Fruit fly (Drosophila melanogaster) whole organism, embryonic: ENCODE results near the gene Wdr59.

Experiments
- Ada2b ChIP-seq: fragments of 200-800 bp; sonication (Bioruptor generic); IDR thresholded peaks from 2 replicates; pipeline ENCODE4 v1.3.6; 2022; ENCODE audit warnings: missing biosample characterization, missing genetic modification characterization
- Adf1 ChIP-seq: fragments of 200-800 bp; sonication (Bioruptor generic); IDR thresholded peaks from 2 replicates; pipeline ENCODE4 v1.3.6; 2022; ENCODE audit warnings: missing biosample characterization, missing genetic modification characterization
- Aef1 ChIP-seq: fragments of 200-800 bp; sonication (Bioruptor generic); IDR thresholded peaks from 3 replicates; pipeline ENCODE4 v1.3.6; 2022; ENCODE audit warnings: missing biosample characterization, missing genetic modification characterization
- Antp ChIP-seq: fragments of 200-800 bp; sonication (Bioruptor generic); optimal IDR thresholded peaks from 3 replicates; lab custom pipeline; 2016; ENCODE audit warnings: missing biosample characterization, missing genetic modification characterization
- CG10979 ChIP-seq: fragments of 200-800 bp; sonication (Bioruptor generic); optimal IDR thresholded peaks from 2 replicates; lab custom pipeline; 2018; ENCODE audit warnings: missing biosample characterization, mild to moderate bottlenecking, missing genetic modification characterization, moderate library complexity
- CG11695 ChIP-seq: fragments of 200-800 bp; sonication (Bioruptor generic); IDR thresholded peaks from 3 replicates; pipeline ENCODE4 v1.3.6; 2022; ENCODE audit warnings: missing biosample characterization, missing genetic modification characterization
- CG12155 ChIP-seq: fragments of 200-800 bp; sonication (Bioruptor generic); optimal IDR thresholded peaks from 3 replicates; lab custom pipeline; 2016; ENCODE audit warnings: missing biosample characterization, missing genetic modification characterization
- CG12219 ChIP-seq: fragments of 200-800 bp; sonication (Bioruptor generic); optimal IDR thresholded peaks from 3 replicates; lab custom pipeline; 2018; ENCODE audit warnings: missing biosample characterization, mild to moderate bottlenecking, missing genetic modification characterization
- CG13123 ChIP-seq: fragments of 200-800 bp; sonication (Bioruptor generic); optimal IDR thresholded peaks from 2 replicates; lab custom pipeline; 2016; ENCODE audit warnings: missing biosample characterization, missing genetic modification characterization
- CG13424 ChIP-seq: fragments of 200-800 bp; sonication (Bioruptor generic); optimal IDR thresholded peaks from 2 replicates; lab custom pipeline; 2019; ENCODE audit warnings: missing biosample characterization, mild to moderate bottlenecking, missing genetic modification characterization, moderate library complexity
- CG14050 ChIP-seq: fragments of 200-800 bp; sonication (Bioruptor generic); IDR thresholded peaks from 3 replicates; pipeline ENCODE4 v1.3.6; 2022; ENCODE audit warnings: missing biosample characterization, missing genetic modification characterization
- CG17186 ChIP-seq: fragments of 200-800 bp; sonication (Bioruptor generic); optimal IDR thresholded peaks from 3 replicates; lab custom pipeline; 2017; ENCODE audit warnings: missing biosample characterization, missing genetic modification reagents, missing genetic modification characterization
- CG17359 ChIP-seq: fragments of 200-800 bp; sonication (Bioruptor generic); optimal IDR thresholded peaks from 3 replicates; lab custom pipeline; 2018; ENCODE audit warnings: missing biosample characterization, mild to moderate bottlenecking, missing genetic modification characterization, moderate library complexity
- CG3163 ChIP-seq: fragments of 200-800 bp; sonication (Bioruptor generic); optimal IDR thresholded peaks from 3 replicates; lab custom pipeline; 2016; ENCODE audit warnings: missing biosample characterization, missing genetic modification characterization
- CG7928 ChIP-seq: fragments of 200-800 bp; sonication (Bioruptor generic); optimal IDR thresholded peaks from 2 replicates; lab custom pipeline; 2017; ENCODE audit warnings: missing biosample characterization, mild to moderate bottlenecking, missing genetic modification characterization
- CG8359 ChIP-seq: fragments of 200-800 bp; sonication (Bioruptor generic); optimal IDR thresholded peaks from 2 replicates; lab custom pipeline; 2017; ENCODE audit warnings: missing biosample characterization, mild to moderate bottlenecking, missing genetic modification characterization, borderline replicate concordance
- Dad ChIP-seq: fragments of 200-800 bp; sonication (Bioruptor generic); optimal IDR thresholded peaks from 3 replicates; lab custom pipeline; 2016; ENCODE audit warnings: missing biosample characterization, missing genetic modification characterization
- Dp ChIP-seq: fragments of 200-800 bp; sonication (Bioruptor generic); optimal IDR thresholded peaks from 2 replicates; lab custom pipeline; 2018; ENCODE audit warnings: missing biosample characterization, mild to moderate bottlenecking, missing genetic modification characterization, moderate library complexity
- Ets97D ChIP-seq: fragments of 200-800 bp; sonication (Bioruptor generic); optimal IDR thresholded peaks from 3 replicates; lab custom pipeline; 2016; ENCODE audit warnings: missing biosample characterization, missing genetic modification characterization
- Hr78 ChIP-seq, 2 experiments: fragments of 200-800 bp in 1 of 2; fragments of >200 bp in 1 of 2; sonication (Bioruptor generic) in 1 of 2; optimal IDR thresholded peaks; 2 replicates each; lab custom pipeline; 2017 to 2019; ENCODE audit warnings: missing biosample characterization in 2 of 2, missing genetic modification characterization in 2 of 2, mild to moderate bottlenecking in 1 of 2, moderate library complexity in 1 of 2
- Kr ChIP-seq: fragments of 200-800 bp; sonication (Bioruptor generic); optimal IDR thresholded peaks from 2 replicates; lab custom pipeline; 2017; ENCODE audit warnings: missing biosample characterization, mild to moderate bottlenecking, missing genetic modification characterization
- MBD-R2 ChIP-seq: fragments of 200-800 bp; sonication (Bioruptor generic); IDR thresholded peaks from 2 replicates; pipeline ENCODE4 v1.3.6; 2022; ENCODE audit warnings: missing biosample characterization, missing genetic modification characterization
- Med ChIP-seq: fragments of 200-800 bp; sonication (Bioruptor generic); peaks from one replicate; lab custom pipeline; 2016; ENCODE audit warnings: missing biosample characterization, missing genetic modification characterization, mild to moderate bottlenecking, inconsistent platforms, moderate library complexity
- Pdp1 ChIP-seq, 2 experiments: fragments of 200-800 bp; sonication (Bioruptor generic); optimal IDR thresholded peaks; 3 replicates each; lab custom pipeline; 2016; ENCODE audit warnings: missing biosample characterization in 2 of 2, missing genetic modification characterization in 2 of 2, mild to moderate bottlenecking in 1 of 2, moderate library complexity in 1 of 2
- Rfx ChIP-seq: fragments of 200-800 bp; sonication (Bioruptor generic); IDR thresholded peaks from 2 replicates; pipeline ENCODE4 v1.3.6; 2022; ENCODE audit warnings: missing biosample characterization, missing genetic modification characterization
- br ChIP-seq: fragments of >200 bp; optimal IDR thresholded peaks from 2 replicates; lab custom pipeline; 2017
- chif ChIP-seq, 2 experiments: fragments of 200-800 bp; sonication (Bioruptor generic); optimal IDR thresholded peaks; 3 replicates each; lab custom pipeline; 2016; ENCODE audit warnings: missing biosample characterization in 2 of 2, missing genetic modification characterization in 2 of 2
- chm ChIP-seq: fragments of 200-800 bp; sonication (Bioruptor generic); IDR thresholded peaks from 2 replicates; pipeline ENCODE4 v1.3.6; 2022; ENCODE audit warnings: missing biosample characterization, missing genetic modification characterization
- ci ChIP-seq: fragments of 200-800 bp; sonication (Bioruptor generic); IDR thresholded peaks from 3 replicates; pipeline ENCODE4 v1.3.6; 2022; ENCODE audit warnings: missing biosample characterization, missing genetic modification characterization
- cwo ChIP-seq: fragments of 200-800 bp; sonication (Bioruptor generic); optimal IDR thresholded peaks from 3 replicates; lab custom pipeline; 2017; ENCODE audit warnings: missing biosample characterization, missing genetic modification characterization, mild to moderate bottlenecking, moderate library complexity, missing genetic modification reagents
- fd96Cb ChIP-seq: fragments of 200-800 bp; sonication (Bioruptor generic); optimal IDR thresholded peaks from 2 replicates; lab custom pipeline; 2018; ENCODE audit warnings: missing biosample characterization, mild to moderate bottlenecking, missing genetic modification characterization, moderate library complexity
- grn ChIP-seq: fragments of 200-800 bp; sonication (Bioruptor generic); optimal IDR thresholded peaks from 3 replicates; lab custom pipeline; 2017; ENCODE audit warnings: missing biosample characterization, missing genetic modification characterization
- kni ChIP-seq: fragments of 200-800 bp; sonication (Bioruptor generic); optimal IDR thresholded peaks from 3 replicates; lab custom pipeline; 2017; ENCODE audit warnings: mild to moderate bottlenecking, missing biosample characterization, missing genetic modification reagents, missing genetic modification characterization
- lab ChIP-seq: fragments of 200-800 bp; sonication (Bioruptor generic); optimal IDR thresholded peaks from 3 replicates; lab custom pipeline; 2017; ENCODE audit warnings: missing biosample characterization, missing genetic modification characterization, mild to moderate bottlenecking, moderate library complexity, missing genetic modification reagents
- nom ChIP-seq: fragments of 200-800 bp; sonication (Bioruptor generic); optimal IDR thresholded peaks from 2 replicates; lab custom pipeline; 2017; ENCODE audit warnings: missing biosample characterization, missing genetic modification characterization, mild to moderate bottlenecking, moderate library complexity, missing genetic modification reagents
- pan ChIP-seq, 4 experiments: fragments of >200 bp in 3 of 4; fragments of 200-800 bp in 1 of 4; sonication (Bioruptor generic) in 1 of 4; optimal IDR thresholded peaks in 3 of 4; IDR thresholded peaks in 1 of 4; 2 replicates each; pipeline versions ENCODE4 v1.3.6 to Lab custom; 2017 to 2022; ENCODE audit warnings: missing biosample characterization in 2 of 4, missing genetic modification characterization in 2 of 4, mixed read lengths in 1 of 4
- psq ChIP-seq: fragments of 200-800 bp; sonication (Bioruptor generic); optimal IDR thresholded peaks from 2 replicates; lab custom pipeline; 2017; ENCODE audit warnings: missing biosample characterization, missing genetic modification characterization
- sim ChIP-seq: fragments of 200-800 bp; sonication (Bioruptor generic); IDR thresholded peaks from 2 replicates; pipeline ENCODE4 v1.3.6; 2022; ENCODE audit warnings: missing biosample characterization, missing genetic modification characterization
- sr ChIP-seq: fragments of 200-800 bp; sonication (Bioruptor generic); IDR thresholded peaks from 3 replicates; pipeline ENCODE4 v1.3.6; 2022; ENCODE audit warnings: missing biosample characterization, missing genetic modification characterization
- stc ChIP-seq: fragments of 200-800 bp; sonication (Bioruptor generic); IDR thresholded peaks from 2 replicates; pipeline ENCODE4 v1.3.6; 2022; ENCODE audit warnings: missing biosample characterization, missing genetic modification characterization
- tgo ChIP-seq: fragments of 200-800 bp; sonication (Bioruptor generic); IDR thresholded peaks from 3 replicates; pipeline ENCODE4 v1.3.6; 2022; ENCODE audit warnings: missing biosample characterization, missing genetic modification characterization
- tll ChIP-seq, 2 experiments: fragments of 200-800 bp in 1 of 2; fragments of >200 bp in 1 of 2; sonication (Bioruptor generic) in 1 of 2; optimal IDR thresholded peaks; 2 replicates each; lab custom pipeline; 2017 to 2019; ENCODE audit warnings: missing biosample characterization in 2 of 2, missing genetic modification characterization in 2 of 2, mild to moderate bottlenecking in 1 of 2, moderate library complexity in 1 of 2
- trh ChIP-seq: fragments of 200-800 bp; sonication (Bioruptor generic); optimal IDR thresholded peaks from 2 replicates; lab custom pipeline; 2016; ENCODE audit warnings: missing biosample characterization, missing genetic modification characterization
- wek ChIP-seq: fragments of 200-800 bp; sonication (Bioruptor generic); optimal IDR thresholded peaks from 3 replicates; lab custom pipeline; 2018; ENCODE audit warnings: missing biosample characterization, mild to moderate bottlenecking, missing genetic modification characterization, moderate library complexity

The Wdr59 gene

DNA sequence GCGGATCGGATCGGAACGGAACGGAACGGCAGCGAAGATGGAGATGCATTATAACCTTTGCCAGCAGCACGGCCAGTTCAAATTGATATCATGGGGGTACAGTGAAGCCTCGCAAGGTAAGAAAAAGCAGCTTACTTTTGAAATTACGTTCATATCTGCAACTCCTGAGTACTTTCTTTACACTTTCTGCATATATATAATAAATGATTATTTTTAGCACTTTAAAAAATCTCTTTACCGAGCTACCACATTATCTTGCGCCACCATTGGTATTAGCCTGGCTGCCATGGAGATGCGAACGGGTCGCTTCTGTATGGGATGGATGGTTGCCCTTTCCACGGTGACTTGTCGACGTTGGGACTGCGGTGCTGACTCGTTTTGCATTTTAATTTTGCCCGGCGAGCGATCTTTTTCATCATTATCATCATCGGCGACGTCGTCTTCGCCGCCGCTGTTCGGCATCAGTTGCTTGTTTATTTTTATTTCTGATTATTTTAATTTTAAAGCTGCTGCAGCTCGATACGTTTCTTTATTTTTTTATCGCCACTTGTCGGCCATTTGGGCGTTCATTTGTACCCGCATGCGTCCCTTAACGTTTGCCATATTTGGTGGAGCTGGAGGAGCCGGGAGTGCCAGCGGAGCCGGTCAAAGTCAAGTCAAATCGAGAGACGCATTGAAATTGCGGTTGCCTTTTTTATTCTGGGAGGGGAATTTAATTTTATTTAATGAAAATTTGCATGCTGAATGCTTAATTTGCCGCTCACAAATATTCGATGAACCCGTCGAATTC, 38.0 kb upstream of the Wdr59 start (continued):
- TF ChIP-seq Med (GFP tag; lab: Kevin White, UChicago) (peak; percentile 82), CG11695 (GFP tag; lab: Robert Waterston, UW) (peak; percentile 57; the same call in 1 of the 3 replicates), sr (GFP tag; lab: Robert Waterston, UW) (0 out of 3 replicates have a peak, but pooled peaks have one; percentile 11), pan (optimal IDR thresholded peaks at IDR 0.05; lab: Kevin White, UChicago) (no peak), pan (GFP tag; optimal IDR thresholded peaks at IDR 0.05 in 1 of 2, IDR thresholded peaks at IDR 0.05 in 1 of 2) (peak in 1 of 2 experiments; percentile 75), tgo (GFP tag; lab: Robert Waterston, UW) (0 out of 3 replicates have a peak, but pooled peaks have one; percentile 26), Ada2b (GFP tag; lab: Robert Waterston, UW) (peak; percentile 52), lab (GFP tag; lab: Kevin White, UChicago) (peak; percentile 38), CG17359 (peak; percentile 33), CG13424 (tag; lab: Kevin White, UChicago) (peak; percentile 1), nom (GFP tag; lab: Kevin White, UChicago) (peak; percentile 85), chm (GFP tag; lab: Robert Waterston, UW) (no peak), CG8359 (GFP tag; lab: Kevin White, UChicago) (no peak), CG17186 (GFP tag; lab: Kevin White, UChicago) (no peak)

DNA sequence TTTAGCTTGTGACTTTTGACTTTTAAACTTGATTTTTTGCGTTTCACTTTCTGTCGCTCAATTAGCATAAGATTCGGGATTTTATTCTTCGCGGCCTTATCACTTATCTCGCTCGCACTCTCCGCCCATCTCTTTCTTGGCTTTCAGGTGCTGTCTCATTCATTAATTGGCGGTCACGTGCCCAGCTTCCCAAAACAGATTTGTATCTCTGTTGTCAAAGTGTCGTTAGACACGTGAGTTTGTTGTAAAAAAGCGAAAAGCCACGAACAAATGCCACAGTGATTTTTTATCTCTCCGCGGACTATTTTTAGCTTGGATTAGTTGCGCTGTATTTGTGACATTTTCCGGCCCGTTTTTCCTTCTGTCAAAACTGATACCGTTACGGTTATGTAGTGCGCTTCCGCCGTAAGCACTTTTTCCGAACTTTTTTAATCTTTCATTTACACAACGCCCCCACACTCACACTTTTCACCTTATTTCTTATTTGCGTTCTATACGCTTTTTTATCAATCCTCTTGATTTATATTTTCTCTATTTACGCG, 34.4 kb upstream of the Wdr59 start:
- no peak for TF ChIP-seq br
- TF ChIP-seq stc: no peak
- TF ChIP-seq fd96Cb (tag; lab: Kevin White, UChicago): no peak
- no peak for TF ChIP-seq Ets97D (GFP tag; lab: Kevin White, UChicago)
- 0 out of 2 replicates have a peak, but pooled peaks have one; percentile 6 for TF ChIP-seq sim (GFP tag; lab: Robert Waterston, UW)
- no peak for TF ChIP-seq chif (GFP tag; optimal IDR thresholded peaks at IDR 0.05; lab: Kevin White, UChicago)
- no peak for TF ChIP-seq MBD-R2
- no peak for TF ChIP-seq wek
- TF ChIP-seq kni (GFP tag; lab: Kevin White, UChicago): peak; percentile 8
- no peak for TF ChIP-seq Dp (GFP tag; lab: Kevin White, UChicago)
- peak; percentile 76 for TF ChIP-seq grn (GFP tag; lab: Kevin White, UChicago)
- no peak for TF ChIP-seq Dad (GFP tag; lab: Kevin White, UChicago)
- TF ChIP-seq Aef1 (GFP tag; lab: Robert Waterston, UW): no peak
- 0 out of 2 replicates have a peak, but pooled peaks have one; percentile 36 for TF ChIP-seq Adf1 (GFP tag; lab: Robert Waterston, UW)
- peak; percentile 51 for TF ChIP-seq CG3163 (GFP tag; lab: Kevin White, UChicago)
- no peak for TF ChIP-seq CG12155 (GFP tag; lab: Kevin White, UChicago)
- peak; percentile 91 for TF ChIP-seq cwo (GFP tag; lab: Kevin White, UChicago)
- TF ChIP-seq Pdp1 (GFP tag; optimal IDR thresholded peaks at IDR 0.05; lab: Kevin White, UChicago): peak in 1 of 2 experiments; percentile 59
- peak in 1 of 2 experiments; percentile 5 for TF ChIP-seq Hr78 (GFP tag; optimal IDR thresholded peaks at IDR 0.05; lab: Kevin White, UChicago)
- TF ChIP-seq, all 482 proteins: peak for 8

DNA sequence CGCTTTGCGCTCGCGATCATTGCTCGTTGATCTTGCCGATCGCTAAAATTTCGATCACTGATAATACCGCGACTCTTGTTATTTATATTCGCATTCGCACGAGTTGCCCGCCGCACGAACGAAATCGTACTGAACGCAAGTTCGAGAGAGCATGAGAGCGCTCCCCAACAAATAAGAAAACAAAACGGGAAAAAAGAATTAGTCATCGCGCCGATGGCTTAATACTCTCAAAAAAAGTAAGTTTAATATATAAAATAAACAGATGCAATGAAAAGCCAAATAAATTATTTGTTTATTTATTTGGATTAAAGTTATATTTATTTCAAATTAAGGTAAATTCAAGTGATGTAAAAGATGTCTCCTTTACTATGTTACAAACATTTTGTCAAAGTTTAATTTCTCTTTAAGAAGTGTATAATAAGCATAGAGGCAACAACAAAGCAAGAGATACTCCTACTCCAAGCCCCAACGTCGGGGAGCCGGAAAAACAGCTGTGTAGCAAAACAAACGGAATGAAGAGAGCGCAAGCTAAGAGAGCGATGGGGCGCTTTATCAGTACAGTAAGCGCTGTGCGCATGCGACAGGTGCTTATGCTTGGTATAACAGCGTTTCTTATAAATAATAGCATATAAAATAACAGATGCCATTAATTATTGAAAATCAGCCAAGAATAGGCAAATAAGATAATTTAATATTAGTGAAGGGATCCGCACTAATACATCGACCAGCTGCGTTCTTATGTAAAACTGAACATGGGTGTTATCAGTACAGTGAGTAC, 33.7 kb upstream of the Wdr59 start:
- TF ChIP-seq psq (GFP tag; lab: Kevin White, UChicago) (no peak), Kr (GFP tag; lab: Kevin White, UChicago) (no peak), CG12219 (GFP tag; lab: Kevin White, UChicago) (peak; percentile 74), Antp (GFP tag; lab: Kevin White, UChicago) (no peak), CG13123 (GFP tag; lab: Kevin White, UChicago) (peak; percentile 1), CG14050 (GFP tag; lab: Robert Waterston, UW) (peak; percentile 70), ci (GFP tag; lab: Robert Waterston, UW) (peak; percentile 61), tll (GFP tag; optimal IDR thresholded peaks at IDR 0.05; lab: Kevin White, UChicago) (no peak), CG7928 (GFP tag; lab: Kevin White, UChicago) (no peak), trh (GFP tag; lab: Kevin White, UChicago) (no peak), Rfx (GFP tag; lab: Robert Waterston, UW) (peak; percentile 87), CG10979 (peak; percentile 90)
